Fruit fly (Drosophila melanogaster): Measurements from ENCODE around the gene nocte.

The nocte gene

DNA sequence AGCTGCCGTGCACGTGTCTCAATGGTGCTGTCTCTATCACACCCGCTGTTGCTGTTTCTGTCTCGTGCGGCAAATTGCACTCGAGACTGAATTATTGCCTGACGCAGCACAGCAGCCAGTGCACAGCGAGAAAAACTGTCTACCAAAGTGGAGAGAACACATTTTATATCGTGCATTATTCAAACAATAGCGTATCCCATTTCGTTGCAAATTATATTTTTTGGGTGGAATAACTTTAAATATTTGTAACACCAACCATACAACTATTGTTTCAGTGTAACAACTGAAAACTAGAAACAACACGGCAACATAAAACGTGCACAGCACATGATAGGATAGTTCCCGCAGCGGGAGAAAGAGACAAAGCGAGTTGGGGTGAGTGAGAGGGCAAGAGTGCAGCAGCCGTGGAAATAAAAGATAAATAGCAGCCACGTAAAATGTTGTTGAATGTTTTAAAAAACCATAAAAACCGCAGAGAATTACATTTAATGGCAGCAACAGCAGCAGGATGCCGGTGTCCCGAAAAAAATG is 40.9 kb upstream of the nocte start (continued):
- TF ChIP-seq CG33557 (GFP tag; optimal IDR thresholded peaks at IDR 0.05): peak; percentile 29
- TF ChIP-seq CG8388 (GFP tag; optimal IDR thresholded peaks at IDR 0.05): peak; percentile 19
- TF ChIP-seq CG8089 (GFP tag; optimal IDR thresholded peaks at IDR 0.05): no peak
- peak; percentile 51 for TF ChIP-seq CG10209 (GFP tag; optimal IDR thresholded peaks at IDR 0.05)
- TF ChIP-seq ranshi (GFP tag; IDR thresholded peaks at IDR 0.05): peak; percentile 32; the same call in 1 of the 2 replicates
- TF ChIP-seq Dad (GFP tag; optimal IDR thresholded peaks at IDR 0.05): peak; percentile 61
- TF ChIP-seq B-H1 (GFP tag; IDR thresholded peaks at IDR 0.05): peak; percentile 35; the same call in 1 of the 3 replicates
- no peak for TF ChIP-seq CG11093 (GFP tag; IDR thresholded peaks at IDR 0.05)
- TF ChIP-seq Doc2 (GFP tag; IDR thresholded peaks at IDR 0.05): no peak
- TF ChIP-seq CG12219 (GFP tag; optimal IDR thresholded peaks at IDR 0.05): no peak
- peak; percentile 17 for TF ChIP-seq nom (GFP tag; optimal IDR thresholded peaks at IDR 0.05)
- TF ChIP-seq vnd (GFP tag; IDR thresholded peaks at IDR 0.05; ENCODE audit: partially characterized antibody): no peak
- TF ChIP-seq BtbVII (GFP tag; optimal IDR thresholded peaks at IDR 0.05): no peak
- no peak for TF ChIP-seq CG31388 (GFP tag; optimal IDR thresholded peaks at IDR 0.05)
- TF ChIP-seq shn (GFP tag; optimal IDR thresholded peaks at IDR 0.05): no peak
- TF ChIP-seq Chrac-16 (GFP tag; optimal IDR thresholded peaks at IDR 0.05): peak; percentile 56
- TF ChIP-seq cato (GFP tag; optimal IDR thresholded peaks at IDR 0.05; ENCODE audit: borderline replicate concordance): no peak
- no peak for TF ChIP-seq CG42726 (GFP tag; IDR thresholded peaks at IDR 0.05; ENCODE audit: partially characterized antibody)
- TF ChIP-seq CG9609 (GFP tag; optimal IDR thresholded peaks at IDR 0.05): peak; percentile 29
- TF ChIP-seq pfk (GFP tag; optimal IDR thresholded peaks at IDR 0.05): no peak
- no peak for TF ChIP-seq CG10147 (GFP tag; optimal IDR thresholded peaks at IDR 0.05)
- no peak for TF ChIP-seq CG14050 (GFP tag; IDR thresholded peaks at IDR 0.05)
- no peak for TF ChIP-seq HLH3B (GFP tag; IDR thresholded peaks at IDR 0.05)
- TF ChIP-seq al (GFP tag; IDR thresholded peaks at IDR 0.05): no peak
- peak; percentile 65 for TF ChIP-seq zf30C (GFP tag; optimal IDR thresholded peaks at IDR 0.05)
- TF ChIP-seq CG16813 (GFP tag; IDR thresholded peaks at IDR 0.05; ENCODE audit: partially characterized antibody): no peak
- TF ChIP-seq CG30403 (GFP tag; optimal IDR thresholded peaks at IDR 0.05): peak; percentile 24
- no peak for TF ChIP-seq unc-4 (GFP tag; IDR thresholded peaks at IDR 0.05; ENCODE audit: partially characterized antibody)
- no peak; the same call in 2 of the 3 replicates for TF ChIP-seq CG2199 (GFP tag; IDR thresholded peaks at IDR 0.05)
- peak; percentile 5 for TF ChIP-seq Max (GFP tag; optimal IDR thresholded peaks at IDR 0.05)
- TF ChIP-seq Trl (optimal IDR thresholded peaks at IDR 0.05): no peak
- TF ChIP-seq Trl (GFP tag; optimal IDR thresholded peaks at IDR 0.05): peak; percentile 58
- TF ChIP-seq CG14667 (GFP tag; IDR thresholded peaks at IDR 0.05): peak; percentile 62
- TF ChIP-seq CG7745 (tag; optimal IDR thresholded peaks at IDR 0.05): no peak
- no peak for TF ChIP-seq br (optimal IDR thresholded peaks at IDR 0.05)
- TF ChIP-seq Lpt (GFP tag; optimal IDR thresholded peaks at IDR 0.05): no peak
- 0 out of 2 replicates have a peak, but pooled peaks have one; percentile 11 for TF ChIP-seq aop (GFP tag; IDR thresholded peaks at IDR 0.05)
- no peak for TF ChIP-seq Hr78 (GFP tag; optimal IDR thresholded peaks at IDR 0.05)
- peak; percentile 42 for TF ChIP-seq CG13624 (GFP tag; optimal IDR thresholded peaks at IDR 0.05)
- TF ChIP-seq tna (GFP tag; IDR thresholded peaks at IDR 0.05; ENCODE audit: partially characterized antibody): no peak
- TF ChIP-seq tin (GFP tag; optimal IDR thresholded peaks at IDR 0.05): peak; percentile 37
- TF ChIP-seq pho (GFP tag; optimal IDR thresholded peaks at IDR 0.05): no peak
- TF ChIP-seq tgo (GFP tag; IDR thresholded peaks at IDR 0.05): peak; percentile 44; the same call in 1 of the 3 replicates
- peak; percentile 13 for TF ChIP-seq Bdp1 (GFP tag; optimal IDR thresholded peaks at IDR 0.05)
- TF ChIP-seq stwl (tag; optimal IDR thresholded peaks at IDR 0.05): peak; percentile 18
- TF ChIP-seq CG5245 (GFP tag; optimal IDR thresholded peaks at IDR 0.05): peak; percentile 19
- peak; percentile 38; the same call in 1 of the 2 replicates for TF ChIP-seq gt (GFP tag; IDR thresholded peaks at IDR 0.05)
- TF ChIP-seq jigr1 (GFP tag; IDR thresholded peaks at IDR 0.05): no peak
- TF ChIP-seq CG14014 (GFP tag; IDR thresholded peaks at IDR 0.05): 0 out of 2 replicates have a peak, but pooled peaks have one; percentile 29
- TF ChIP-seq danr (GFP tag; IDR thresholded peaks at IDR 0.05): 0 out of 2 replicates have a peak, but pooled peaks have one; percentile 45
- TF ChIP-seq corto (GFP tag; optimal IDR thresholded peaks at IDR 0.05): no peak
